Worm (Caenorhabditis elegans) whole organism, L2 larva: Measurements from ENCODE around the gene gpd-2.

Experiments
- C34F6.9 ChIP-seq: fragments of 150-350 bp; optimal IDR thresholded peaks from 2 replicates; lab custom pipeline; 2014; ENCODE audit warnings: missing biosample characterization, missing genetic modification characterization
- F13H6.1 ChIP-seq: sonication (generic microtip); optimal IDR thresholded peaks from 2 replicates; lab custom pipeline; 2016; ENCODE audit warnings: missing genetic modification characterization, missing compliant biosample characterization
- R02D3.7 ChIP-seq: fragments of 150-350 bp; optimal IDR thresholded peaks from 2 replicates; lab custom pipeline; 2014; ENCODE audit warnings: missing biosample characterization, missing genetic modification characterization
- ZK546.5 ChIP-seq: sonication (generic microtip); optimal IDR thresholded peaks from 2 replicates; lab custom pipeline; 2017; ENCODE audit warnings: missing biosample characterization, missing genetic modification characterization
- alr-1 ChIP-seq: fragments of 150-350 bp; optimal IDR thresholded peaks from 2 replicates; lab custom pipeline; 2014; ENCODE audit warnings: missing biosample characterization, missing genetic modification characterization
- aly-2 ChIP-seq: fragments of 150-350 bp; optimal IDR thresholded peaks from 2 replicates; lab custom pipeline; 2014; ENCODE audit warnings: missing biosample characterization, missing genetic modification characterization
- ama-1 ChIP-seq: fragments of 150-350 bp; optimal IDR thresholded peaks from 2 replicates; lab custom pipeline; 2018; ENCODE audit warnings: inconsistent platforms
- blmp-1 ChIP-seq: sonication (generic microtip); optimal IDR thresholded peaks from 2 replicates; lab custom pipeline; 2017; ENCODE audit warnings: missing genetic modification characterization, mild to moderate bottlenecking, missing compliant biosample characterization, antibody characterized with exemption, moderate library complexity; ENCODE audit not compliant: insufficient read depth
- ceh-16 ChIP-seq: fragments of 150-350 bp; optimal IDR thresholded peaks from 2 replicates; lab custom pipeline; 2014; ENCODE audit warnings: missing biosample characterization, missing genetic modification characterization
- crh-2 ChIP-seq: sonication (generic microtip); optimal IDR thresholded peaks from 2 replicates; lab custom pipeline; 2017; ENCODE audit warnings: missing biosample characterization, missing genetic modification characterization
- dmd-4 ChIP-seq: sonication (generic microtip); optimal IDR thresholded peaks from 2 replicates; lab custom pipeline; 2017; ENCODE audit warnings: missing biosample characterization, missing genetic modification characterization
- egl-27 ChIP-seq: sonication (generic microtip); optimal IDR thresholded peaks from 3 replicates; lab custom pipeline; 2017; ENCODE audit warnings: missing biosample characterization, missing genetic modification reagents, missing genetic modification characterization
- elt-1 ChIP-seq: fragments of 150-350 bp; optimal IDR thresholded peaks from 2 replicates; lab custom pipeline; 2014; ENCODE audit warnings: missing biosample characterization, missing genetic modification characterization
- elt-3 ChIP-seq: sonication (generic microtip); optimal IDR thresholded peaks from 2 replicates; lab custom pipeline; 2017; ENCODE audit warnings: missing biosample characterization, missing genetic modification characterization
- fos-1 ChIP-seq: fragments of 150-350 bp; optimal IDR thresholded peaks from 2 replicates; lab custom pipeline; 2014; ENCODE audit warnings: missing biosample characterization, missing genetic modification characterization
- gmeb-1 ChIP-seq: fragments of 150-350 bp; optimal IDR thresholded peaks from 2 replicates; lab custom pipeline; 2014; ENCODE audit warnings: missing biosample characterization, missing genetic modification characterization
- lin-11 ChIP-seq: fragments of 150-350 bp; sonication (generic microtip); optimal IDR thresholded peaks from 2 replicates; lab custom pipeline; 2014; ENCODE audit warnings: missing biosample characterization, missing genetic modification characterization, inconsistent platforms, mixed read lengths
- lin-13 ChIP-seq: fragments of 150-350 bp; optimal IDR thresholded peaks from 2 replicates; lab custom pipeline; 2014; ENCODE audit warnings: missing biosample characterization, missing genetic modification reagents, missing genetic modification characterization
- lin-39 ChIP-seq: fragments of 150-350 bp; optimal IDR thresholded peaks from 2 replicates; lab custom pipeline; 2014; ENCODE audit warnings: missing biosample characterization, missing genetic modification reagents, missing genetic modification characterization
- lsy-2 ChIP-seq, 2 experiments: fragments of 150-350 bp in 1 of 2; sonication (generic microtip) in 1 of 2; optimal IDR thresholded peaks; 2 replicates each; lab custom pipeline; 2014 to 2017; ENCODE audit warnings: missing biosample characterization in 2 of 2, missing genetic modification characterization in 2 of 2
- mab-5 ChIP-seq: fragments of 150-350 bp; optimal IDR thresholded peaks from 2 replicates; lab custom pipeline; 2014; ENCODE audit warnings: missing biosample characterization, missing genetic modification characterization
- mdl-1 ChIP-seq, 2 experiments: fragments of 150-350 bp in 1 of 2; sonication (generic microtip) in 1 of 2; optimal IDR thresholded peaks; 2 replicates each; lab custom pipeline; 2017; ENCODE audit warnings: missing biosample characterization in 2 of 2, missing genetic modification characterization in 2 of 2
- nhr-10 ChIP-seq: sonication (generic microtip); optimal IDR thresholded peaks from 2 replicates; lab custom pipeline; 2017; ENCODE audit warnings: missing biosample characterization, missing genetic modification characterization
- nhr-11 ChIP-seq: fragments of 150-350 bp; optimal IDR thresholded peaks from 2 replicates; lab custom pipeline; 2014; ENCODE audit warnings: missing biosample characterization, missing genetic modification characterization
- nhr-12 ChIP-seq: fragments of 150-350 bp; optimal IDR thresholded peaks from 2 replicates; lab custom pipeline; 2014; ENCODE audit warnings: missing biosample characterization, missing genetic modification characterization
- nhr-129 ChIP-seq: fragments of 150-350 bp; optimal IDR thresholded peaks from 2 replicates; lab custom pipeline; 2014; ENCODE audit warnings: missing biosample characterization, missing genetic modification characterization
- nhr-21 ChIP-seq: fragments of 150-350 bp; optimal IDR thresholded peaks from 2 replicates; lab custom pipeline; 2014; ENCODE audit warnings: missing biosample characterization, missing genetic modification characterization
- nhr-237 ChIP-seq: fragments of 150-350 bp; optimal IDR thresholded peaks from 2 replicates; lab custom pipeline; 2014; ENCODE audit warnings: missing biosample characterization, missing genetic modification characterization
- nhr-25 ChIP-seq: fragments of 150-350 bp; sonication (generic microtip); optimal IDR thresholded peaks from 3 replicates; lab custom pipeline; 2014; ENCODE audit warnings: missing biosample characterization, missing genetic modification characterization
- nhr-6 ChIP-seq: fragments of 150-350 bp; optimal IDR thresholded peaks from 2 replicates; lab custom pipeline; 2014; ENCODE audit warnings: missing biosample characterization, missing genetic modification characterization
- peb-1 ChIP-seq: fragments of 150-350 bp; optimal IDR thresholded peaks from 2 replicates; lab custom pipeline; 2014; ENCODE audit warnings: missing biosample characterization, missing genetic modification characterization
- sem-4 ChIP-seq: fragments of 150-350 bp; optimal IDR thresholded peaks from 2 replicates; lab custom pipeline; 2014; ENCODE audit warnings: missing biosample characterization, missing genetic modification reagents, missing genetic modification characterization
- sma-3 ChIP-seq: sonication (generic microtip); optimal IDR thresholded peaks from 2 replicates; lab custom pipeline; 2016; ENCODE audit warnings: missing genetic modification reagents, missing genetic modification characterization, missing compliant biosample characterization
- sma-9 ChIP-seq, 2 experiments: fragments of 150-350 bp in 1 of 2; sonication (generic microtip) in 1 of 2; optimal IDR thresholded peaks; 2 replicates each; lab custom pipeline; 2014 to 2016; ENCODE audit warnings: missing genetic modification characterization in 2 of 2, mild to moderate bottlenecking in 1 of 2, missing biosample characterization in 1 of 2, missing compliant biosample characterization in 1 of 2, missing genetic modification reagents in 1 of 2, moderate library complexity in 1 of 2
- snpc-4 ChIP-seq: fragments of 150-350 bp; optimal IDR thresholded peaks from 2 replicates; lab custom pipeline; 2014; ENCODE audit warnings: missing biosample characterization, missing genetic modification characterization
- unc-39 ChIP-seq: fragments of 150-350 bp; optimal IDR thresholded peaks from 2 replicates; lab custom pipeline; 2014; ENCODE audit warnings: missing biosample characterization, missing genetic modification characterization
- unc-55 ChIP-seq: fragments of 150-350 bp; sonication (generic microtip); optimal IDR thresholded peaks from 3 replicates; lab custom pipeline; 2014; ENCODE audit warnings: missing biosample characterization, missing genetic modification reagents, missing genetic modification characterization
- unc-62 ChIP-seq: fragments of 150-350 bp; optimal IDR thresholded peaks from 2 replicates; lab custom pipeline; 2014; ENCODE audit warnings: missing biosample characterization, missing genetic modification reagents, missing genetic modification characterization
- zag-1 ChIP-seq: fragments of 150-350 bp; optimal IDR thresholded peaks from 2 replicates; lab custom pipeline; 2014; ENCODE audit warnings: missing biosample characterization, missing genetic modification characterization
- ztf-1 ChIP-seq: fragments of 200-800 bp; sonication (Bioruptor generic); conservative IDR thresholded peaks from 2 replicates; pipeline ENCODE4 v1.3.6; 2022; ENCODE audit warnings: missing genetic modification characterization, missing compliant biosample characterization
- ztf-11 ChIP-seq: sonication (generic microtip); optimal IDR thresholded peaks from 2 replicates; lab custom pipeline; 2017; ENCODE audit warnings: missing biosample characterization, missing genetic modification characterization
- ztf-4 ChIP-seq: fragments of 150-350 bp; optimal IDR thresholded peaks from 2 replicates; lab custom pipeline; 2014; ENCODE audit warnings: missing biosample characterization, missing genetic modification characterization

Gene gpd-2

ce11 chrX:3094304-3094703 lies 20.2 kb downstream of the gpd-2 start, which contains the start of gene wrt-2:
wrt-2 (minus strand) TSS chrX:3094349.
- TF ChIP-seq sma-9 (GFP tag; optimal IDR thresholded peaks at IDR 0.05; lab: Kevin White, UChicago) (no peak), sma-9 (tag; optimal IDR thresholded peaks at IDR 0.05; lab: Kevin White, UChicago) (no peak), alr-1 (tag; lab: Kevin White, UChicago) (no peak), R02D3.7 (tag; lab: Kevin White, UChicago) (no peak), nhr-25 (tag; lab: Kevin White, UChicago) (no peak), fos-1 (tag; lab: Kevin White, UChicago) (no peak), nhr-10 (no peak), nhr-12 (tag; lab: Kevin White, UChicago) (no peak), lin-39 (tag; lab: Kevin White, UChicago) (no peak), nhr-6 (tag; lab: Kevin White, UChicago) (no peak), lin-11 (no peak), crh-2 (no peak), sem-4 (tag; lab: Kevin White, UChicago) (no peak), egl-27 (tag; lab: Kevin White, UChicago) (no peak), gmeb-1 (tag; lab: Kevin White, UChicago) (no peak), ztf-4 (no peak), peb-1 (tag; lab: Kevin White, UChicago) (no peak), ama-1 (lab: Kevin White, UChicago) (no peak), dmd-4 (no peak)
- TF ChIP-seq, all 48 proteins: peak for 0

- TF ChIP-seq nhr-129 (tag; lab: Kevin White, UChicago) = peak; percentile 33
- no peak for TF ChIP-seq snpc-4 (tag; lab: Kevin White, UChicago)
- TF ChIP-seq, all 48 proteins: peak for 1
These were observed 22.0 kb downstream of the gpd-2 start for ce11 chrX:3092460-3092859.

- TF ChIP-seq elt-1 (tag; lab: Kevin White, UChicago) (no peak), nhr-11 (no peak), nhr-129 (tag; lab: Kevin White, UChicago) (peak; percentile 13)
These were observed 23.3 kb downstream of the gpd-2 start for ce11 chrX:3091119-3091746.

- TF ChIP-seq lsy-2 (tag; optimal IDR thresholded peaks at IDR 0.05; lab: Kevin White, UChicago) = peak in 1 of 2 experiments; percentile 56
- no peak for TF ChIP-seq nhr-237 (tag; lab: Kevin White, UChicago)
- TF ChIP-seq mab-5 = no peak
- peak; percentile 34 for TF ChIP-seq nhr-25 (tag; lab: Kevin White, UChicago)
- peak; percentile 59 for TF ChIP-seq F13H6.1 (tag; lab: Kevin White, UChicago)
- peak; percentile 18 for TF ChIP-seq sma-9 (GFP tag; optimal IDR thresholded peaks at IDR 0.05; lab: Kevin White, UChicago)
- TF ChIP-seq sma-9 (tag; optimal IDR thresholded peaks at IDR 0.05; lab: Kevin White, UChicago) = no peak
- TF ChIP-seq nhr-129 (tag; lab: Kevin White, UChicago) = peak; percentile 78
- no peak for TF ChIP-seq ztf-11 (tag; lab: Kevin White, UChicago)
- peak; percentile 63 for TF ChIP-seq blmp-1 (tag; lab: Kevin White, UChicago)
- TF ChIP-seq alr-1 (tag; lab: Kevin White, UChicago) = no peak
- peak; percentile 22 for TF ChIP-seq lin-11
- peak; percentile 12 for TF ChIP-seq nhr-21 (tag; lab: Kevin White, UChicago)
- TF ChIP-seq unc-62 (GFP tag; lab: Kevin White, UChicago) = no peak
- peak; percentile 23 for TF ChIP-seq gmeb-1 (tag; lab: Kevin White, UChicago)
- peak; percentile 48 for TF ChIP-seq sma-3 (GFP tag; lab: Kevin White, UChicago)
- peak; percentile 21 for TF ChIP-seq ztf-4
- TF ChIP-seq dmd-4 = no peak
- no peak for TF ChIP-seq elt-3 (tag; lab: Kevin White, UChicago)
- peak; percentile 72 for TF ChIP-seq C34F6.9 (tag; lab: Kevin White, UChicago)
- no peak for TF ChIP-seq ceh-16
- TF ChIP-seq crh-2 = peak; percentile 11
- TF ChIP-seq nhr-10 = no peak
- peak in 1 of 2 experiments; percentile 6 for TF ChIP-seq mdl-1 (tag; optimal IDR thresholded peaks at IDR 0.05; lab: Kevin White, UChicago)
- TF ChIP-seq sem-4 (tag; lab: Kevin White, UChicago) = no peak
- no peak for TF ChIP-seq lin-13 (GFP tag; lab: Kevin White, UChicago)
- TF ChIP-seq unc-55 (GFP tag; lab: Kevin White, UChicago) = no peak
- TF ChIP-seq ZK546.5 (tag; lab: Kevin White, UChicago) = no peak
- no peak for TF ChIP-seq aly-2 (tag; lab: Kevin White, UChicago)
- TF ChIP-seq nhr-6 (tag; lab: Kevin White, UChicago) = no peak
- TF ChIP-seq nhr-12 (tag; lab: Kevin White, UChicago) = no peak
- no peak for TF ChIP-seq ztf-1
- TF ChIP-seq fos-1 (tag; lab: Kevin White, UChicago) = peak; percentile 86
- TF ChIP-seq unc-39 (tag; lab: Kevin White, UChicago) = no peak
- TF ChIP-seq zag-1 (tag; lab: Kevin White, UChicago) = peak; percentile 10
- TF ChIP-seq, all 48 proteins: peak for 16
These were observed 24.5 kb downstream of the gpd-2 start for ce11 chrX:3089894-3090414.
